Worm (Caenorhabditis elegans) whole organism, mixed stage, embryonic: ENCODE data around the gene dhhc-10.

Experiments
- pha-4 ChIP-seq: fragments of 150-350 bp; optimal IDR thresholded peaks from 2 replicates; lab custom pipeline; 2018; ENCODE audit warnings: missing biosample characterization, missing genetic modification reagents, missing genetic modification characterization
- ztf-11 ChIP-seq: fragments of 150-350 bp; optimal IDR thresholded peaks from 2 replicates; lab custom pipeline; 2014; ENCODE audit warnings: missing biosample characterization, missing genetic modification characterization

DNA sequence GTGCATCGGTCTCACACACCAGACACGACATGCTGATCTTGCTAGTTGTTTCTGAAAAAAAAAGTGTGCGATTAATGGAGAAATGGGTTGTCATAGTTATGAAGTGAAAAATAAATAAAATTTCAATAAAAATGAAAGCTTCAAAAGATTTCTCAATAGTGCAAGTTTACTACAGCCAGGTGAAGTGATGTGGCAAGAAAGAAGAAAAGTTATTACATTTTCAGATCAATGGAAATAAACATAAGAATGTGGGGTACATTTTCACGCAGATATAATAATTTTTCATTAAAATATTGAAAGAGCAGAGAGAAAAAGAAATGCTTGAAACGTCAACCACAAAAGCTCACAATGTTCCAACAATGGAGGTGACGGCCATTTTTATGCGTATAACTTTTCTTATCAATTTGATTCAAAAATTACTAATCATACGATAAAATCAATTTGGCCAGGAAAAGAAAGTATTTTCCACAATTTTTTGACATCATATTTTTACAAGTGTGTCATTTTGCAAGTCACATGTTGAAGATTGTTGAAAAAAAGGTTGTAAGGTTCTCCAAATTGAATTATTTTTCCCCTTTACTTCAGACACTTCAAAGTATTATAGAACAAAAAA, 46.6 kb upstream of the dhhc-10 start, which contains the start of gene nhr-45:
- TF ChIP-seq ztf-11 (no peak), pha-4 (no peak)
